Fruit fly (Drosophila melanogaster) whole organism, embryonic: ENCODE data around the gene CG3513.

Source experiments
- ATbp ChIP-seq: fragments of 200-800 bp; sonication (Bioruptor generic); optimal IDR thresholded peaks from 2 replicates; lab custom pipeline; 2017; ENCODE audit warnings: missing biosample characterization, mild to moderate bottlenecking, missing genetic modification characterization, missing genetic modification reagents
- Aef1 ChIP-seq: fragments of 200-800 bp; sonication (Bioruptor generic); IDR thresholded peaks from 3 replicates; pipeline ENCODE4 v1.3.6; 2022; ENCODE audit warnings: missing biosample characterization, missing genetic modification characterization
- Bdp1 ChIP-seq: fragments of 200-800 bp; sonication (Bioruptor generic); optimal IDR thresholded peaks from 3 replicates; lab custom pipeline; 2016; ENCODE audit warnings: missing biosample characterization, missing genetic modification characterization
- BtbVII ChIP-seq: fragments of 200-800 bp; sonication (Bioruptor generic); optimal IDR thresholded peaks from 3 replicates; lab custom pipeline; 2017; ENCODE audit warnings: missing biosample characterization, mild to moderate bottlenecking, missing genetic modification characterization
- CG10147 ChIP-seq: fragments of 200-800 bp; sonication (Bioruptor generic); optimal IDR thresholded peaks from 2 replicates; lab custom pipeline; 2019; ENCODE audit warnings: missing biosample characterization, mild to moderate bottlenecking, missing genetic modification characterization, moderate library complexity
- CG12071 ChIP-seq: fragments of 200-800 bp; sonication (Bioruptor generic); optimal IDR thresholded peaks from 3 replicates; lab custom pipeline; 2018; ENCODE audit warnings: missing biosample characterization, mild to moderate bottlenecking, missing genetic modification characterization
- CG12391 ChIP-seq: fragments of 200-800 bp; sonication (Bioruptor generic); optimal IDR thresholded peaks from 3 replicates; lab custom pipeline; 2018; ENCODE audit warnings: missing biosample characterization, mild to moderate bottlenecking, missing genetic modification characterization, moderate library complexity
- CG13424 ChIP-seq: fragments of 200-800 bp; sonication (Bioruptor generic); optimal IDR thresholded peaks from 2 replicates; lab custom pipeline; 2019; ENCODE audit warnings: missing biosample characterization, mild to moderate bottlenecking, missing genetic modification characterization, moderate library complexity
- CG14860 ChIP-seq: fragments of 200-800 bp; sonication (Bioruptor generic); IDR thresholded peaks from 3 replicates; pipeline ENCODE4 v1.3.6; 2022; ENCODE audit warnings: missing biosample characterization, missing genetic modification characterization; ENCODE audit not compliant: partially characterized antibody
- CG17359 ChIP-seq: fragments of 200-800 bp; sonication (Bioruptor generic); optimal IDR thresholded peaks from 3 replicates; lab custom pipeline; 2018; ENCODE audit warnings: missing biosample characterization, mild to moderate bottlenecking, missing genetic modification characterization, moderate library complexity
- CG17802 ChIP-seq: fragments of 200-800 bp; sonication (Bioruptor generic); optimal IDR thresholded peaks from 2 replicates; lab custom pipeline; 2018; ENCODE audit warnings: missing biosample characterization, mild to moderate bottlenecking, missing genetic modification characterization, moderate library complexity
- CG1832 ChIP-seq: fragments of 200-800 bp; sonication (Bioruptor generic); optimal IDR thresholded peaks from 2 replicates; lab custom pipeline; 2017; ENCODE audit warnings: missing biosample characterization, mild to moderate bottlenecking, missing genetic modification characterization, inconsistent platforms
- CG18764 ChIP-seq: fragments of 200-800 bp; sonication (Bioruptor generic); optimal IDR thresholded peaks from 3 replicates; lab custom pipeline; 2016; ENCODE audit warnings: missing biosample characterization, missing genetic modification characterization
- CG31388 ChIP-seq: fragments of 200-800 bp; sonication (Bioruptor generic); optimal IDR thresholded peaks from 2 replicates; lab custom pipeline; 2016; ENCODE audit warnings: missing biosample characterization, missing genetic modification characterization
- CG3407 ChIP-seq: fragments of 200-800 bp; sonication (Bioruptor generic); optimal IDR thresholded peaks from 2 replicates; lab custom pipeline; 2018; ENCODE audit warnings: missing biosample characterization, mild to moderate bottlenecking, missing genetic modification characterization
- CG3726 ChIP-seq: fragments of 200-800 bp; sonication (Bioruptor generic); IDR thresholded peaks from 3 replicates; pipeline ENCODE4, ENCODE4 v1.3.6; 2022; ENCODE audit warnings: missing biosample characterization, missing genetic modification characterization
- CG4707 ChIP-seq: fragments of 200-800 bp; sonication (Bioruptor generic); optimal IDR thresholded peaks from 2 replicates; lab custom pipeline; 2018; ENCODE audit warnings: missing biosample characterization, mild to moderate bottlenecking, missing genetic modification characterization, moderate library complexity
- CG6813 ChIP-seq: fragments of 200-800 bp; sonication (Bioruptor generic); optimal IDR thresholded peaks from 2 replicates; lab custom pipeline; 2017; ENCODE audit warnings: missing biosample characterization, missing genetic modification characterization, mild to moderate bottlenecking, moderate library complexity, missing genetic modification reagents
- Camta ChIP-seq: fragments of 200-800 bp; sonication (Bioruptor generic); optimal IDR thresholded peaks from 2 replicates; lab custom pipeline; 2016; ENCODE audit warnings: missing biosample characterization, missing genetic modification characterization
- E2f1 ChIP-seq: fragments of 200-800 bp; sonication (Bioruptor generic); IDR thresholded peaks from 2 replicates; pipeline ENCODE4 v1.3.6; 2022; ENCODE audit warnings: missing biosample characterization, missing genetic modification characterization
- Eip74EF ChIP-seq, 2 experiments: fragments of 200-800 bp in 1 of 2; fragments of >200 bp in 1 of 2; sonication (Bioruptor generic) in 1 of 2; optimal IDR thresholded peaks; 2 replicates each; lab custom pipeline; 2017 to 2019; ENCODE audit warnings: missing biosample characterization in 2 of 2, missing genetic modification characterization in 2 of 2, mild to moderate bottlenecking in 1 of 2, moderate library complexity in 1 of 2
- Ets65A ChIP-seq: fragments of 200-800 bp; sonication (Bioruptor generic); peaks from one replicate; lab custom pipeline; 2016; ENCODE audit warnings: missing biosample characterization, missing genetic modification characterization
- HHEX ChIP-seq: fragments of 200-800 bp; sonication (Bioruptor generic); optimal IDR thresholded peaks from 3 replicates; lab custom pipeline; 2017; ENCODE audit warnings: missing biosample characterization, mild to moderate bottlenecking, missing genetic modification characterization, missing genetic modification reagents
- HLH54F ChIP-seq: fragments of 200-800 bp; sonication (Bioruptor generic); optimal IDR thresholded peaks from 3 replicates; lab custom pipeline; 2016; ENCODE audit warnings: missing biosample characterization, missing genetic modification characterization
- Jarid2 ChIP-seq: fragments of 200-800 bp; sonication (Bioruptor generic); optimal IDR thresholded peaks from 3 replicates; lab custom pipeline; 2017; ENCODE audit warnings: mild to moderate bottlenecking, missing biosample characterization, missing genetic modification reagents, missing genetic modification characterization
- MTF-1 ChIP-seq: fragments of 200-800 bp; sonication (Bioruptor generic); optimal IDR thresholded peaks from 2 replicates; lab custom pipeline; 2018; ENCODE audit warnings: missing biosample characterization, mild to moderate bottlenecking, missing genetic modification characterization, borderline replicate concordance
- Oaz ChIP-seq: fragments of 200-800 bp; sonication (Bioruptor generic); IDR thresholded peaks from 2 replicates; pipeline ENCODE4 v1.3.6; 2022; ENCODE audit warnings: missing biosample characterization, missing genetic modification characterization
- Sry-δ ChIP-seq: fragments of 200-800 bp; sonication (Bioruptor generic); optimal IDR thresholded peaks from 2 replicates; lab custom pipeline; 2016; ENCODE audit warnings: missing biosample characterization, missing genetic modification characterization
- ac ChIP-seq: fragments of 200-800 bp; sonication (Bioruptor generic); optimal IDR thresholded peaks from 3 replicates; lab custom pipeline; 2017; ENCODE audit warnings: missing biosample characterization, mild to moderate bottlenecking, missing genetic modification characterization
- bsh ChIP-seq, 2 experiments: fragments of 200-800 bp; sonication (Bioruptor generic); optimal IDR thresholded peaks; 2 replicates each; lab custom pipeline; 2017 to 2018; ENCODE audit warnings: mild to moderate bottlenecking in 2 of 2, missing biosample characterization in 2 of 2, missing genetic modification characterization in 2 of 2, moderate library complexity in 1 of 2
- btn ChIP-seq: fragments of 200-800 bp; sonication (Bioruptor generic); optimal IDR thresholded peaks from 2 replicates; lab custom pipeline; 2016; ENCODE audit warnings: missing biosample characterization, missing genetic modification characterization
- cad ChIP-seq: fragments of >200 bp; optimal IDR thresholded peaks from 2 replicates; lab custom pipeline; 2017; ENCODE audit warnings: missing biosample characterization, missing genetic modification characterization
- cwo ChIP-seq: fragments of 200-800 bp; sonication (Bioruptor generic); optimal IDR thresholded peaks from 3 replicates; lab custom pipeline; 2017; ENCODE audit warnings: missing biosample characterization, missing genetic modification characterization, mild to moderate bottlenecking, moderate library complexity, missing genetic modification reagents
- da ChIP-seq: fragments of 200-800 bp; sonication (Bioruptor generic); optimal IDR thresholded peaks from 2 replicates; lab custom pipeline; 2016; ENCODE audit warnings: missing biosample characterization, missing genetic modification characterization
- fd96Cb ChIP-seq: fragments of 200-800 bp; sonication (Bioruptor generic); optimal IDR thresholded peaks from 2 replicates; lab custom pipeline; 2018; ENCODE audit warnings: missing biosample characterization, mild to moderate bottlenecking, missing genetic modification characterization, moderate library complexity
- ken ChIP-seq: fragments of 200-800 bp; sonication (Bioruptor generic); IDR thresholded peaks from 3 replicates; pipeline ENCODE4 v1.3.6; 2022; ENCODE audit warnings: missing biosample characterization, missing genetic modification characterization
- lilli ChIP-seq: fragments of 200-800 bp; sonication (Bioruptor generic); optimal IDR thresholded peaks from 3 replicates; lab custom pipeline; 2016; ENCODE audit warnings: missing biosample characterization, missing genetic modification characterization
- mirr ChIP-seq: fragments of 200-800 bp; sonication (Bioruptor generic); optimal IDR thresholded peaks from 3 replicates; lab custom pipeline; 2018; ENCODE audit warnings: missing biosample characterization, mild to moderate bottlenecking, missing genetic modification characterization
- oc ChIP-seq: fragments of 200-800 bp; sonication (Bioruptor generic); optimal IDR thresholded peaks from 2 replicates; lab custom pipeline; 2018; ENCODE audit warnings: missing biosample characterization, mild to moderate bottlenecking, missing genetic modification characterization, moderate library complexity
- pfk ChIP-seq: fragments of 200-800 bp; sonication (Bioruptor generic); optimal IDR thresholded peaks from 2 replicates; lab custom pipeline; 2018; ENCODE audit warnings: missing biosample characterization, mild to moderate bottlenecking, missing genetic modification characterization, moderate library complexity
- rib ChIP-seq: fragments of 200-800 bp; sonication (Bioruptor generic); IDR thresholded peaks from 2 replicates; pipeline ENCODE4 v1.3.6; 2022; ENCODE audit warnings: missing biosample characterization, missing genetic modification characterization
- sim ChIP-seq: fragments of 200-800 bp; sonication (Bioruptor generic); IDR thresholded peaks from 2 replicates; pipeline ENCODE4 v1.3.6; 2022; ENCODE audit warnings: missing biosample characterization, missing genetic modification characterization
- slou ChIP-seq: fragments of 200-800 bp; sonication (Bioruptor generic); optimal IDR thresholded peaks from 3 replicates; lab custom pipeline; 2016; ENCODE audit warnings: missing biosample characterization, missing genetic modification characterization
- so ChIP-seq: fragments of 200-800 bp; sonication (Bioruptor generic); IDR thresholded peaks from 3 replicates; pipeline ENCODE4 v1.3.6; 2022; ENCODE audit warnings: missing biosample characterization, missing genetic modification characterization
- tio ChIP-seq: fragments of 200-800 bp; sonication (Bioruptor generic); optimal IDR thresholded peaks from 2 replicates; lab custom pipeline; 2017; ENCODE audit warnings: missing biosample characterization, missing genetic modification characterization, inconsistent platforms
- trem ChIP-seq: fragments of 200-800 bp; optimal IDR thresholded peaks from 3 replicates; lab custom pipeline; 2019; ENCODE audit warnings: missing biosample characterization, mild to moderate bottlenecking, missing genetic modification characterization, moderate library complexity
- twi ChIP-seq: fragments of 200-800 bp; optimal IDR thresholded peaks from 2 replicates; lab custom pipeline; 2019; ENCODE audit warnings: missing biosample characterization, mild to moderate bottlenecking, missing genetic modification characterization, moderate library complexity
- unc-4 ChIP-seq: fragments of 200-800 bp; sonication (Bioruptor generic); IDR thresholded peaks from 2 replicates; pipeline ENCODE4 v1.3.6; 2022; ENCODE audit warnings: missing biosample characterization, missing genetic modification characterization; ENCODE audit not compliant: partially characterized antibody
- zf30C ChIP-seq: fragments of 200-800 bp; sonication (Bioruptor generic); optimal IDR thresholded peaks from 3 replicates; lab custom pipeline; 2018; ENCODE audit warnings: missing biosample characterization, mild to moderate bottlenecking, missing genetic modification characterization
- zfh1 ChIP-seq: fragments of 200-800 bp; sonication (Bioruptor generic); IDR thresholded peaks from 3 replicates; pipeline ENCODE4 v1.3.6; 2022; ENCODE audit warnings: missing biosample characterization, missing genetic modification characterization

The CG3513 gene

DNA sequence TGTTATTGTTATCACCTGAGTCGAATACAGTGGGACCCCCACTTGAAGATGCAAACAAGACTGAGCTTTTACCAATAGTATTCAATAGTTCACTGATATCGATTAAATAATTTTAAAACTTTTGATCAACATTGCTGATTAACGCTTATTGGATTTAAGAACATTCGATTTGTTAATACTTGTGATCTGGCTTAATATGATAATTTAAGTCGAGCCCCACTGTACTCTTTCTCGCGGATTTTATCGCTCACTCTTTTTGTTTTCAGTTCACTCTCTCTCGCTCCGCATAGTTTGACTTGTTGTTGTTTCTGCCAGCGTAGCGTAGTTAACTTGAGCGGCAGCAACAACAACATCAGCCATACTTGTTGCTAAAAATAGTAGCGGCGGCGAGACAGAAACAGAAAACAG, 37.3 kb downstream of the CG3513 start:
- TF ChIP-seq bsh (GFP tag; optimal IDR thresholded peaks at IDR 0.05; lab: Kevin White, UChicago) (peak; percentile 97 to 99), tio (GFP tag; lab: Kevin White, UChicago) (peak; percentile 95), Jarid2 (GFP tag; lab: Kevin White, UChicago) (peak; percentile 88), sim (GFP tag; lab: Robert Waterston, UW) (peak; percentile 92), ken (GFP tag; lab: Robert Waterston, UW) (peak; percentile 98), fd96Cb (peak; percentile 98), CG6813 (GFP tag; lab: Kevin White, UChicago) (peak; percentile 98), CG31388 (GFP tag; lab: Kevin White, UChicago) (peak; percentile 94), CG13424 (tag; lab: Kevin White, UChicago) (peak; percentile 99), Aef1 (peak; percentile 97), oc (peak; percentile 98), CG17802 (tag; lab: Kevin White, UChicago) (peak; percentile 88), so (GFP tag; lab: Robert Waterston, UW) (peak; percentile 98), Camta (peak; percentile 98), zf30C (GFP tag; lab: Kevin White, UChicago) (peak; percentile 49), btn (GFP tag; lab: Kevin White, UChicago) (peak; percentile 96), CG17359 (tag; lab: Kevin White, UChicago) (peak; percentile 99), CG12071 (GFP tag; lab: Kevin White, UChicago) (peak; percentile 99), E2f1 (GFP tag; lab: Robert Waterston, UW) (peak; percentile 98), Eip74EF (GFP tag; optimal IDR thresholded peaks at IDR 0.05; lab: Kevin White, UChicago) (peak in 1 of 2 experiments; percentile 98), slou (peak; percentile 92), cad (GFP tag; lab: Kevin White, UChicago) (no peak), Ets65A (peak; percentile 100), HLH54F (GFP tag; lab: Kevin White, UChicago) (peak; percentile 97), CG12391 (tag; lab: Kevin White, UChicago) (peak; percentile 99), CG18764 (GFP tag; lab: Kevin White, UChicago) (peak; percentile 96), Sry-δ (GFP tag; lab: Kevin White, UChicago) (peak; percentile 76), CG14860 (GFP tag; lab: Robert Waterston, UW) (no peak), zfh1 (GFP tag; lab: Robert Waterston, UW) (peak; percentile 98), CG1832 (GFP tag; lab: Kevin White, UChicago) (no peak), rib (GFP tag; lab: Robert Waterston, UW) (peak; percentile 98), twi (tag; lab: Kevin White, UChicago) (peak; percentile 96), lilli (GFP tag; lab: Kevin White, UChicago) (peak; percentile 98), pfk (GFP tag; lab: Kevin White, UChicago) (peak; percentile 76), mirr (peak; percentile 99), da (GFP tag; lab: Kevin White, UChicago) (peak; percentile 92), Bdp1 (GFP tag; lab: Kevin White, UChicago) (peak; percentile 91), Oaz (GFP tag; lab: Robert Waterston, UW) (peak; percentile 95), MTF-1 (GFP tag; lab: Kevin White, UChicago) (peak; percentile 95), CG3726 (GFP tag; lab: Robert Waterston, UW) (peak; percentile 94), cwo (GFP tag; lab: Kevin White, UChicago) (peak; percentile 97), BtbVII (GFP tag; lab: Kevin White, UChicago) (peak; percentile 98), CG3407 (GFP tag; lab: Kevin White, UChicago) (peak; percentile 97), HHEX (GFP tag; lab: Kevin White, UChicago) (peak; percentile 98), CG4707 (peak; percentile 98), trem (tag; lab: Kevin White, UChicago) (peak; percentile 96), unc-4 (peak; percentile 31; the same call in 1 of the 2 replicates), ATbp (GFP tag; lab: Kevin White, UChicago) (peak; percentile 99), CG10147 (GFP tag; lab: Kevin White, UChicago) (peak; percentile 98), ac (GFP tag; lab: Kevin White, UChicago) (peak; percentile 97)
